Worm (Caenorhabditis elegans) whole organism, L2 larva: ENCODE data around the gene AH6.3.

Experiments used
- ceh-82 ChIP-seq: fragments of 150-350 bp; optimal IDR thresholded peaks from 2 replicates; lab custom pipeline; 2014; ENCODE audit warnings: missing biosample characterization, missing genetic modification characterization
- crh-2 ChIP-seq: sonication (generic microtip); optimal IDR thresholded peaks from 2 replicates; lab custom pipeline; 2017; ENCODE audit warnings: missing biosample characterization, missing genetic modification characterization
- gmeb-1 ChIP-seq: fragments of 150-350 bp; optimal IDR thresholded peaks from 2 replicates; lab custom pipeline; 2014; ENCODE audit warnings: missing biosample characterization, missing genetic modification characterization
- lsy-2 ChIP-seq, 2 experiments: fragments of 150-350 bp in 1 of 2; sonication (generic microtip) in 1 of 2; optimal IDR thresholded peaks; 2 replicates each; lab custom pipeline; 2014 to 2017; ENCODE audit warnings: missing biosample characterization in 2 of 2, missing genetic modification characterization in 2 of 2
- nhr-10 ChIP-seq: sonication (generic microtip); optimal IDR thresholded peaks from 2 replicates; lab custom pipeline; 2017; ENCODE audit warnings: missing biosample characterization, missing genetic modification characterization
- nhr-11 ChIP-seq: fragments of 150-350 bp; optimal IDR thresholded peaks from 2 replicates; lab custom pipeline; 2014; ENCODE audit warnings: missing biosample characterization, missing genetic modification characterization
- nhr-12 ChIP-seq: fragments of 150-350 bp; optimal IDR thresholded peaks from 2 replicates; lab custom pipeline; 2014; ENCODE audit warnings: missing biosample characterization, missing genetic modification characterization
- nhr-23 ChIP-seq: fragments of 150-350 bp; optimal IDR thresholded peaks from 2 replicates; lab custom pipeline; 2014; ENCODE audit warnings: missing biosample characterization, missing genetic modification reagents, missing genetic modification characterization
- nhr-6 ChIP-seq: fragments of 150-350 bp; optimal IDR thresholded peaks from 2 replicates; lab custom pipeline; 2014; ENCODE audit warnings: missing biosample characterization, missing genetic modification characterization
- snpc-4 ChIP-seq: fragments of 150-350 bp; optimal IDR thresholded peaks from 2 replicates; lab custom pipeline; 2014; ENCODE audit warnings: missing biosample characterization, missing genetic modification characterization
- zag-1 ChIP-seq: fragments of 150-350 bp; optimal IDR thresholded peaks from 2 replicates; lab custom pipeline; 2014; ENCODE audit warnings: missing biosample characterization, missing genetic modification characterization

DNA sequence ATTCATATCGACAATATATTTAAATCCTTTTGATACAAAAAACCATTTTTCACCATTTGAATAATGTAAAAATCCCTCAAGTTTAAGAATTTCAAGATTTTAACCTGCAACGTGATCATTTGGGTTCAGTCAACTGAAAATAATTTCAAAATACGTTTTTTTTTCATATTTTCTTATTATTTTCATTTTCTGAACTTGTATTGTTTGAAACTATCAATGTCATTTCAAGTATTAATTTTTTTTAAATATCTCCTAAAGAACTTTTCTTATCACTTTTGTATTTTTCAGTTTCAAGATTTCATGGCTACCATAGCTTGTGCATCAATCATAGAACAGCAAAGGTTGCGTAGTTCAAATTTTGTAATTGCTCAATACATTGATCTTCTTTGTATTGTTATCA lies 13.2 kb downstream of the AH6.3 start, which contains the start of gene sra-9:
- TF ChIP-seq nhr-23 (tag; lab: Kevin White, UChicago) (no peak), zag-1 (tag; lab: Kevin White, UChicago) (no peak), gmeb-1 (no peak), snpc-4 (tag; lab: Kevin White, UChicago) (no peak), crh-2 (tag; lab: Kevin White, UChicago) (no peak), ceh-82 (no peak), nhr-11 (tag; lab: Kevin White, UChicago) (no peak), nhr-12 (tag; lab: Kevin White, UChicago) (no peak), nhr-6 (tag; lab: Kevin White, UChicago) (no peak), nhr-10 (tag; lab: Kevin White, UChicago) (no peak), lsy-2 (tag; optimal IDR thresholded peaks at IDR 0.05; lab: Kevin White, UChicago) (no peak)
